Worm (Caenorhabditis elegans): Measurements from ENCODE around the gene str-163.

DNA sequence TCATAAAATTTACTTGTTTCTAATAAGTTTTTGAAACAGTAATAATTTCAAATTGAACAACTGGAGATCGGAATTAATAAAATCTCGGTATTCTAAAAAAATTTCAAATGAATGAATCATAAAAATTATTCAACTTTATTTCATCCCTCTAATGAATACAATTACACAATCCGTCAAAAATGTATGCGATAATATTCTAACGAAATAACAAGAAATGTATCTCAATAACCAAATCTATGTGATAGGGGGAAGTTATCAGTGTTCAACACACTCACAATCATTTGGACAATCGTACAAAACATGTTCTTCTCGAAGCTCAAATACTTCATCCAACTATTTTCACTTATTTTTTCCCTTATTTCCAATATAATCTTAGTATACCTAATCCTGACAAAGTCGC, 12.3 kb upstream of the str-163 start, which contains the start of gene Y9C9A.5:
- TF ChIP-seq bed-2 (GFP tag; IDR thresholded peaks at IDR 0.05) (no peak), chd-7 (tag; optimal IDR thresholded peaks at IDR 0.05) (no peak), F23B12.7 (tag; optimal IDR thresholded peaks at IDR 0.05; ENCODE audit: insufficient read depth) (no peak), Y56A3A.18 (GFP tag; IDR thresholded peaks at IDR 0.05) (no peak), lin-26 (GFP tag; IDR thresholded peaks at IDR 0.05) (no peak), egl-44 (GFP tag; IDR thresholded peaks at IDR 0.05) (no peak), pbrm-1 (GFP tag; IDR thresholded peaks at IDR 0.05) (no peak), unc-62 (GFP tag; optimal IDR thresholded peaks at IDR 0.05) (no peak), ceh-27 (GFP tag; optimal IDR thresholded peaks at IDR 0.05) (no peak), C17E4.6 (GFP tag; IDR thresholded peaks at IDR 0.05) (no peak), nhr-120 (GFP tag; IDR thresholded peaks at IDR 0.05) (no peak), ztf-22 (GFP tag; optimal IDR thresholded peaks at IDR 0.05) (no peak), cebp-1 (GFP tag; IDR thresholded peaks at IDR 0.05) (no peak), cebp-1 (tag; optimal IDR thresholded peaks at IDR 0.05) (no peak)

Measured in whole organism, young adult.